Worm (Caenorhabditis elegans) whole organism, young adult: ENCODE measurements around the gene ceh-24.

ENCODE experiments used
- C17E4.6 ChIP-seq: fragments of 200-800 bp; sonication (Bioruptor generic); IDR thresholded peaks from 2 replicates; pipeline ENCODE4 v1.3.6; 2022; ENCODE audit warnings: missing genetic modification reagents, missing genetic modification characterization, missing compliant biosample characterization
- egl-18 ChIP-seq: fragments of 200-800 bp; sonication (Bioruptor generic); IDR thresholded peaks from 2 replicates; pipeline ENCODE4 v1.3.6; 2022; ENCODE audit warnings: missing genetic modification reagents, missing genetic modification characterization, missing compliant biosample characterization
- egl-44 ChIP-seq: fragments of 200-800 bp; sonication (Bioruptor generic); IDR thresholded peaks from 2 replicates; pipeline ENCODE4 v1.3.6; 2022; ENCODE audit warnings: missing genetic modification reagents, missing genetic modification characterization, missing compliant biosample characterization
- egrh-3 ChIP-seq: fragments of 200-800 bp; sonication (Bioruptor generic); IDR thresholded peaks from 2 replicates; pipeline ENCODE4 v1.3.6; 2022; ENCODE audit warnings: missing genetic modification reagents, missing genetic modification characterization, missing compliant biosample characterization
- hmg-1.2 ChIP-seq: fragments of 200-800 bp; sonication (Bioruptor generic); IDR thresholded peaks from 2 replicates; pipeline ENCODE4 v1.3.6; 2022; ENCODE audit warnings: missing genetic modification reagents, missing genetic modification characterization, missing compliant biosample characterization
- nfya-1 ChIP-seq: sonication (generic microtip); optimal IDR thresholded peaks from 2 replicates; lab custom pipeline; 2017; ENCODE audit warnings: antibody characterized with exemption, missing compliant biosample characterization, missing genetic modification characterization, borderline replicate concordance; ENCODE audit not compliant: insufficient read depth
- pbrm-1 ChIP-seq: fragments of 200-800 bp; sonication (Bioruptor generic); IDR thresholded peaks from 2 replicates; pipeline ENCODE4 v1.3.6; 2022; ENCODE audit warnings: missing genetic modification reagents, missing genetic modification characterization, missing compliant biosample characterization
- rcor-1 ChIP-seq: fragments of 200-800 bp; sonication (Bioruptor generic); IDR thresholded peaks from 2 replicates; pipeline ENCODE4 v1.3.6; 2022; ENCODE audit warnings: missing genetic modification reagents, missing genetic modification characterization, missing compliant biosample characterization
- tbp1 ChIP-seq: fragments of 200-800 bp; sonication (Bioruptor generic); optimal IDR thresholded peaks from 2 replicates; lab custom pipeline; 2018; ENCODE audit warnings: mild to moderate bottlenecking, missing genetic modification characterization, missing compliant biosample characterization
- unc-130 ChIP-seq: sonication (generic microtip); optimal IDR thresholded peaks from 2 replicates; lab custom pipeline; 2016; ENCODE audit warnings: missing genetic modification reagents, missing genetic modification characterization, missing compliant biosample characterization

- TF ChIP-seq tbp1 (GFP tag; lab: Kevin White, UChicago): no peak
- no peak for TF ChIP-seq hmg-1.2 (GFP tag; lab: Robert Waterston, UW)
- TF ChIP-seq egl-44: no peak
- no peak for TF ChIP-seq egl-18
- TF ChIP-seq nfya-1 (tag; lab: Kevin White, UChicago): no peak
- TF ChIP-seq egrh-3 (GFP tag; lab: Robert Waterston, UW): no peak
- TF ChIP-seq unc-130 (GFP tag; lab: Kevin White, UChicago): no peak
- no peak for TF ChIP-seq C17E4.6
- TF ChIP-seq pbrm-1: no peak
- no peak for TF ChIP-seq rcor-1 (GFP tag; lab: Robert Waterston, UW)
These were observed 3.8 kb downstream of the ceh-24 start, which contains the start of gene F55B12.2 for ce11 chrV:13816877-13817276.
